Fruit fly (Drosophila melanogaster): ENCODE measurements around the gene CG14717.

CG14717 gene

DNA sequence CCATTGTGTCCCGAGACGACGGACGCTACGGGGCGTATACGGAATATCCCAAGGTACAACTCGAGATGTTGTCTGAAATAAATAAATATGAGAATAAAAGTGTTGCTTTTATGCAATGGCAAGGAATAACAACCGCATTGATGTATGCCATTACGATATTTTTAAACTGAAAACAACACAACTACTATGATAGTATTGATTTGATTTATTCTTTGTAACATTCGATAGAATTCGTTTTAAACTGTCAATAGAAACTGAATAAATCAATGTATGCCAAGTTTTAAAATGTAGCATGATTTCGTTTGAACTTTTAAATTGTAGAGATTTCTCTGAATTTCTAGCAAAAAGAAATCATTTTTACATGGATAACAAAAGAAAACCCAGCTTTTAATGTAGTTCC lies at the start of gene CG14717:
CG14717 (plus strand) TSS at position 301 of the 400 bp plus-strand sequence.
- no peak for TF ChIP-seq CG17801 (GFP tag; optimal IDR thresholded peaks at IDR 0.05; ENCODE audit: partially characterized antibody)

DNA sequence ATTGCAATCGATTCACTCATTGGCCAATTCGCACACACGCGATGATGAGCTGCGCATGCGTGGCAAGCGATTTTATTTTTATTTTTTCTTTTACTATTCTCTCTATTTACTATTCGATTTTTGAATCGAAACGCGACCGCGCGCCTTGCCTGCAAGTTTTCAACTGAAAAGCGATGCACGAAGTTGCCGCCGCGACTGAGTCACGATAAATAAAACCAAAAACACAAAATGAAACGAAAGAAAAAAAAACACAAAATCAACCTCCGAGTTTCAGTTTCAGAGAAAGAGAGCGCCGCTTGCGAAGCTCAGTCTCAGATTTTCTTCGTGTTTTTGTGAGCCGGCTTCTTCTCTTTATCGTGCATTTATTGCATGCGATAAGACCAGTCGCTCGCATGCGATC lies 49.5 kb upstream of the CG14717 start:
- peak; percentile 83 for TF ChIP-seq CG17801 (GFP tag; optimal IDR thresholded peaks at IDR 0.05; ENCODE audit: partially characterized antibody)

DNA sequence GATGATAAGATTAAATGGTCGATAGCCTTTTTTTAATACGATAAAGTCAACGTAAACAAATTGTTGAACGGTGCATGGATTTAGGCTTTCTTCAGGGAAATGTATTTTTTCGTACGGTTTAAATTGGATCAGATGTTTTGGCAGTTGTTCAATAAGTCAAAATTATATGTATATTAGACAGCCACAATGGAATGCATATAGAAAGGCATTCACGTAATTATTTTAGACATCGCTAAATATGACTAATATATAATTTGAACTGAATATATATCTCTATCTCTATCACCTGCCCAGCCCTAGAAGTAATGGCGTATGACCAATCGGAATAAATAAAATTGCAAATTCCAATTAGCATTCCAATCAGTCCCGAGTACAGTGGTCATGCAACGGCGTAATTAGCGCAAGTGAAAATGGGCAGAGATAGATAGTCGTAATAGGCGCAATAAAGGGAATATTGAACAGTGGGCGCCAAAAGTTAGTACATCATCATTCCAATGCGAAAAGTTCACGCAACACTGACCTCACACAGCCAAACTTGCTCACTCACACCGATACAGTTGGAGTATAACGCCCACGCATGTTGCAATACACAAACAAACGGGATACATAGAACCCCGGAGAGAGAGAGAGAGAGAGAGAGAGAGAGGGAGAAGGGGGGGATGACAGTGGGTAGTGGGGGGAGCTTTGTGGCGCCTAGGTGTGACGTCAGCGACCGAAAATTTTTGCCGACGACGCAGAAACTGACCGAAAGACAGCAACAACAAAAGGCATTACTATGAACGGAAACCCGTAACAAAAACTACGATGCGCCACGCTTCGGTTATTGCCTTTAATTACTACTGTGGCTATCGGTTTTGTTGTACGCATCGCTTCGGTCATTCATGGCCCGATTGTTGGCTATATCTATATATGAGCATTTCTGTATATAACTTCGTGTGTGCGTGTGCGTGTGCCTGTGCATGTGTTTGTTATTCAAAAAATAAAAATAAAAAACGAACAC lies 47.7 kb upstream of the CG14717 start:
- no peak for TF ChIP-seq CG17801 (GFP tag; optimal IDR thresholded peaks at IDR 0.05; ENCODE audit: partially characterized antibody)

dm6 chr3R:11649449-11649848 lies 46.9 kb upstream of the CG14717 start:
- TF ChIP-seq CG17801 (GFP tag; optimal IDR thresholded peaks at IDR 0.05; ENCODE audit: partially characterized antibody) = peak; percentile 74

- peak; percentile 55 for TF ChIP-seq CG17801 (GFP tag; optimal IDR thresholded peaks at IDR 0.05; ENCODE audit: partially characterized antibody)
Measured at dm6 chr3R:11650105-11651039, 45.9 kb upstream of the CG14717 start, which contains the start of the genes Csk and Elp1. TSS of gene Csk (minus strand) at chr3R:11650706. TSS of gene Elp1 (plus strand) at chr3R:11650971.

DNA sequence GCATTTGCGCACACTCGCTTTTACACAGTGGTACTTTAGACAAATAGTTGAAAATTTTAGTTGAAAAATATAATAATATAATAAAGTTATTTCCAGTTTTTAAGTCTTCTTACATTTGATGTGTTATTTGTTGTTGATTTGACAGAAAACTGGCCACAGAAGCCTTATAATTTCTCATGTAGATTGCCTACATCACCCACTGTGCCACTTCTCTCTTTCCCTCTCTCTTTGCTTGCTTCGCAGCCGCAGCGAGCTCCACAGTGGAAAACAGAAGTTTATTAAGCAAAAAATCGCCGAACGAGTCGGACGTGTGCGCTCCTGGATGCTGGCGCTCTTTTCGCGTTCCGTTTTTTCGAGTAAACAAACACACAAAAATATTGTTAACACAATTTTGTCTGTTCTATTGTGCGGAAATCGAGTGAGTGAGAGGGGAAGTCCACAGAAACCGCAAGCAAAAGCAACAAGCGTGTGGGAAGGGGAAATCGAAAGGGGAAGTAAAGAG lies 40.4 kb upstream of the CG14717 start, which contains the start of gene CG42327:
CG42327 (plus strand) TSS at position 277 of the 502 bp plus-strand sequence.
- TF ChIP-seq CG17801 (GFP tag; optimal IDR thresholded peaks at IDR 0.05; ENCODE audit: partially characterized antibody) = peak; percentile 87

DNA sequence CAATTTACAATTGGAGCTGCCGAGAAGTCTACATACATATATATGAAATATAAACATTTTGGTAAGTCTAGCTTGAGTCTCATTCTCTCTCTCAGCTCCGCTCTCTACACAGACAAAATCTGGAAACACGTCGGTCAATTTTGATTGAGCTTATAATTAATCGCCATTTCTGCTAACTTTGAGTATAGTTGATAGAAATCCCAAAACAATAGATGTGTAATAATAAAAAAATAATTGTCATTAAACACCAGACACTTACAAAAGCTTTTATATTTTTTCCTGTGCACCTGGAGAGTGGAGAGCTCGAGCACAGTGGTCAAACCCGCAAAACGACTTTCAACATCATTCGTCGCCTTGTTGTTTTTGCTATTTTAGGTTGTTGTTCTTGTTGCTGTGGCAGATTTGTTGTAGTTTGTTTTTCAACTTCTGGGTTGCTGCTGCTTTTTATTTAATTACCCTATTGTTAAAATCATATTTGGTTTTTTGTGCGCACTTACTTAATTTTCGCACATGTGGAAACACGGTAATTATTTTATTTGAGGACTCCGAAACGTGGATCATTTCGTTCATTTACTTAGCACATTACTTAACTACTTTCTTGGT lies 39.6 kb upstream of the CG14717 start:
- TF ChIP-seq CG17801 (GFP tag; optimal IDR thresholded peaks at IDR 0.05; ENCODE audit: partially characterized antibody) = peak; percentile 97

dm6 chr3R:11657786-11658193 lies 38.5 kb upstream of the CG14717 start:
- TF ChIP-seq CG17801 (GFP tag; optimal IDR thresholded peaks at IDR 0.05; ENCODE audit: partially characterized antibody) = no peak

DNA sequence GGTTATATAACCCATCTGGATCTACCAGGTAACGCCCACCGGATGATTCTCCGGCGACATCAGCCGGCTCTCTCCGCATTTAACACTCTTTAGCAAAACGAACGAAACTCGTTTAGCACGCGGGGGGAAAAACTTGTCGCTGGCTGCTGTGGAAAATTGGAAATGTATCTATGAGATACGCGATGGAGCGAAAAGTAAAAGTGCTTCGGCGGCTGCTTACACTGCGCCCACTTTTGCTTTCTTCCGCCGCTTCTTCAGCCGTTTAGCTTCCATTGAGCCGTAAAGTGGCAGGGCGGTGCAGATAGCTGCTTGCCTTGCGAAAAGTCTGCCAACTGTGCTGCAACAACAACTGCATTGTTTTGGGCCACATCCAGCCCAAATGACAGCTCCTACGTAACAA lies 35.1 kb upstream of the CG14717 start:
- TF ChIP-seq CG17801 (GFP tag; optimal IDR thresholded peaks at IDR 0.05; ENCODE audit: partially characterized antibody) = no peak

DNA sequence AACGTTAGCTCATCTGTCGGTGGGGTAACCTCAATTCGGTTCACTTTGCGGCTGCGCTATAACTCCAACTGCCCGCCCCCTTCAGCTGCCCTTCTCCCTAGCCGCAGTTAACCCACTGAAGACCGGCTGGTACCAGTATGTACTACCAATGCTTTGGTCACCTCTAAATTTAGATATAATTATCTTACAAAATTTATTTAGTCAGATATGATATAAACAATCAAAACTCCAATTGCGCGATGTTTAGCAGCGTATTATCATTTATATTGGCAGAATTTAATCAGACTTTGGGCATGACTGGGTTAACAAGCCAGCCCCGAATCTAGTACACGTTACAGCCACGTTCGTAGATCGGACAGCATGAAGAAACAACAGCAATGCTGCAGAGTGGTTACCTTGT lies 34.6 kb upstream of the CG14717 start:
- TF ChIP-seq CG17801 (GFP tag; optimal IDR thresholded peaks at IDR 0.05; ENCODE audit: partially characterized antibody) = peak; percentile 83

DNA sequence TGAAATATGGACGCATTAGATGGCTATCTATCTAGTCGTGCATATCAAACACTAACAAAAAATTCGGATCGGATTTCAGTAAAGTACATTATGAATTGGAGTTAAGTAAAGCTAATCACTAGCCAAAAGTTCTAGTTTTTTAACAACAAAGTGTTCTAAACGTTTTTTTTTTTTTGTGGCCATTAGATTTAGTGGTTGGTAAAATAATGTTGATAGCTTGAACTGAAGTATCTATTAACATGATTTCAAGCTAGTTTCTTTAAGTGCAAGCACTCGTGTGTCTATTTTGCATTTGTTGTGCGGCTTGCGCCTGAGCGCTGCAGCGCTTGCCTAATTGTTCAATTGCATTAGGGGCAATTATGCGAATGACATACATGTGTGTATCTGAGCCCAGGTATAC lies 33.7 kb upstream of the CG14717 start:
- TF ChIP-seq CG17801 (GFP tag; optimal IDR thresholded peaks at IDR 0.05; ENCODE audit: partially characterized antibody) = no peak

dm6 chr3R:11663441-11663840 lies 32.9 kb upstream of the CG14717 start:
- TF ChIP-seq CG17801 (GFP tag; optimal IDR thresholded peaks at IDR 0.05; ENCODE audit: partially characterized antibody) = no peak

DNA sequence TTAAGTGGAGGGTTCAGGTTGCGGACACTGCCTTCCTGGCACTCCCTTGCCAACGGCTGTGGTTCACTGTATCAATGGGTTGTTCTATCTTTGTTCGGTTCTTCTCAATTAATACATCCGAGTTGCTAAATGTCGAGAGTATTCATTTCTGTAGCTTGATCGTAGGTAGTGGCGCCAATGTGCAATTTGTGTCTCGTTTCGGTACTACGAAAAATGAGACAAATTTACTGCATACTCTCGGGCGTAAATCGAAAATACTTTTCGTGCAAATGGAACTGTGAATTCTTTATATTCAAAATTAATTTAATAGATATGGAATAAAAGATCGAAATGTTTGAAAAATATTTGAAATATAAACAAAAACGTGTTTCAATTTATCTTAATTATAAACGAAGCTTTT lies 30.8 kb upstream of the CG14717 start:
- no peak for TF ChIP-seq CG17801 (GFP tag; optimal IDR thresholded peaks at IDR 0.05; ENCODE audit: partially characterized antibody)

- TF ChIP-seq CG17801 (GFP tag; optimal IDR thresholded peaks at IDR 0.05; ENCODE audit: partially characterized antibody) = no peak
Measured at dm6 chr3R:11665925-11666687, 30.2 kb upstream of the CG14717 start.
